Worm (Caenorhabditis elegans) whole organism, L2 larva: ENCODE data around the gene mppb-1.
A peak's percentile ranks its signal among the peaks of the same experiment; 100 is the strongest.

ENCODE experiments used
- C34F6.9 ChIP-seq: fragments of 150-350 bp; optimal IDR thresholded peaks from 2 replicates; lab custom pipeline; 2014; ENCODE audit warnings: missing biosample characterization, missing genetic modification characterization
- F13H6.1 ChIP-seq: sonication (generic microtip); optimal IDR thresholded peaks from 2 replicates; lab custom pipeline; 2016; ENCODE audit warnings: missing genetic modification characterization, missing compliant biosample characterization
- R02D3.7 ChIP-seq: fragments of 150-350 bp; optimal IDR thresholded peaks from 2 replicates; lab custom pipeline; 2014; ENCODE audit warnings: missing biosample characterization, missing genetic modification characterization
- Y55F3AM.14 ChIP-seq: fragments of 200-800 bp; sonication (Bioruptor generic); optimal IDR thresholded peaks from 2 replicates; lab custom pipeline; 2018; ENCODE audit warnings: mild to moderate bottlenecking, missing genetic modification characterization, missing compliant biosample characterization
- ZK546.5 ChIP-seq: sonication (generic microtip); optimal IDR thresholded peaks from 2 replicates; lab custom pipeline; 2017; ENCODE audit warnings: missing biosample characterization, missing genetic modification characterization
- alr-1 ChIP-seq: fragments of 150-350 bp; optimal IDR thresholded peaks from 2 replicates; lab custom pipeline; 2014; ENCODE audit warnings: missing biosample characterization, missing genetic modification characterization
- aly-2 ChIP-seq: fragments of 150-350 bp; optimal IDR thresholded peaks from 2 replicates; lab custom pipeline; 2014; ENCODE audit warnings: missing biosample characterization, missing genetic modification characterization
- blmp-1 ChIP-seq: sonication (generic microtip); optimal IDR thresholded peaks from 2 replicates; lab custom pipeline; 2017; ENCODE audit warnings: missing genetic modification characterization, mild to moderate bottlenecking, missing compliant biosample characterization, antibody characterized with exemption, moderate library complexity; ENCODE audit not compliant: insufficient read depth
- ceh-16 ChIP-seq: fragments of 150-350 bp; optimal IDR thresholded peaks from 2 replicates; lab custom pipeline; 2014; ENCODE audit warnings: missing biosample characterization, missing genetic modification characterization
- egl-27 ChIP-seq: sonication (generic microtip); optimal IDR thresholded peaks from 3 replicates; lab custom pipeline; 2017; ENCODE audit warnings: missing biosample characterization, missing genetic modification reagents, missing genetic modification characterization
- elt-1 ChIP-seq: fragments of 150-350 bp; optimal IDR thresholded peaks from 2 replicates; lab custom pipeline; 2014; ENCODE audit warnings: missing biosample characterization, missing genetic modification characterization
- elt-3 ChIP-seq: sonication (generic microtip); optimal IDR thresholded peaks from 2 replicates; lab custom pipeline; 2017; ENCODE audit warnings: missing biosample characterization, missing genetic modification characterization
- fos-1 ChIP-seq: fragments of 150-350 bp; optimal IDR thresholded peaks from 2 replicates; lab custom pipeline; 2014; ENCODE audit warnings: missing biosample characterization, missing genetic modification characterization
- gmeb-1 ChIP-seq: fragments of 150-350 bp; optimal IDR thresholded peaks from 2 replicates; lab custom pipeline; 2014; ENCODE audit warnings: missing biosample characterization, missing genetic modification characterization
- lin-11 ChIP-seq: fragments of 150-350 bp; sonication (generic microtip); optimal IDR thresholded peaks from 2 replicates; lab custom pipeline; 2014; ENCODE audit warnings: missing biosample characterization, missing genetic modification characterization, inconsistent platforms, mixed read lengths
- lin-13 ChIP-seq: fragments of 150-350 bp; optimal IDR thresholded peaks from 2 replicates; lab custom pipeline; 2014; ENCODE audit warnings: missing biosample characterization, missing genetic modification reagents, missing genetic modification characterization
- lin-39 ChIP-seq: fragments of 150-350 bp; optimal IDR thresholded peaks from 2 replicates; lab custom pipeline; 2014; ENCODE audit warnings: missing biosample characterization, missing genetic modification reagents, missing genetic modification characterization
- lsy-2 ChIP-seq, 2 experiments: fragments of 150-350 bp in 1 of 2; sonication (generic microtip) in 1 of 2; optimal IDR thresholded peaks; 2 replicates each; lab custom pipeline; 2014 to 2017; ENCODE audit warnings: missing biosample characterization in 2 of 2, missing genetic modification characterization in 2 of 2
- mab-5 ChIP-seq: fragments of 150-350 bp; optimal IDR thresholded peaks from 2 replicates; lab custom pipeline; 2014; ENCODE audit warnings: missing biosample characterization, missing genetic modification characterization
- mbf-1 ChIP-seq: sonication (generic microtip); optimal IDR thresholded peaks from 2 replicates; lab custom pipeline; 2017; ENCODE audit warnings: missing biosample characterization, missing genetic modification characterization
- nhr-10 ChIP-seq: sonication (generic microtip); optimal IDR thresholded peaks from 2 replicates; lab custom pipeline; 2017; ENCODE audit warnings: missing biosample characterization, missing genetic modification characterization
- nhr-11 ChIP-seq: fragments of 150-350 bp; optimal IDR thresholded peaks from 2 replicates; lab custom pipeline; 2014; ENCODE audit warnings: missing biosample characterization, missing genetic modification characterization
- nhr-12 ChIP-seq: fragments of 150-350 bp; optimal IDR thresholded peaks from 2 replicates; lab custom pipeline; 2014; ENCODE audit warnings: missing biosample characterization, missing genetic modification characterization
- nhr-129 ChIP-seq: fragments of 150-350 bp; optimal IDR thresholded peaks from 2 replicates; lab custom pipeline; 2014; ENCODE audit warnings: missing biosample characterization, missing genetic modification characterization
- nhr-21 ChIP-seq: fragments of 150-350 bp; optimal IDR thresholded peaks from 2 replicates; lab custom pipeline; 2014; ENCODE audit warnings: missing biosample characterization, missing genetic modification characterization
- nhr-6 ChIP-seq: fragments of 150-350 bp; optimal IDR thresholded peaks from 2 replicates; lab custom pipeline; 2014; ENCODE audit warnings: missing biosample characterization, missing genetic modification characterization
- nhr-77 ChIP-seq: fragments of 150-350 bp; optimal IDR thresholded peaks from 2 replicates; lab custom pipeline; 2014; ENCODE audit warnings: missing biosample characterization, missing genetic modification characterization
- peb-1 ChIP-seq: fragments of 150-350 bp; optimal IDR thresholded peaks from 2 replicates; lab custom pipeline; 2014; ENCODE audit warnings: missing biosample characterization, missing genetic modification characterization
- sem-4 ChIP-seq: fragments of 150-350 bp; optimal IDR thresholded peaks from 2 replicates; lab custom pipeline; 2014; ENCODE audit warnings: missing biosample characterization, missing genetic modification reagents, missing genetic modification characterization
- skn-1 ChIP-seq: sonication (generic microtip); optimal IDR thresholded peaks from 2 replicates; lab custom pipeline; 2017; ENCODE audit warnings: missing biosample characterization, missing genetic modification characterization
- sma-3 ChIP-seq: sonication (generic microtip); optimal IDR thresholded peaks from 2 replicates; lab custom pipeline; 2016; ENCODE audit warnings: missing genetic modification reagents, missing genetic modification characterization, missing compliant biosample characterization
- sma-9 ChIP-seq, 2 experiments: fragments of 150-350 bp in 1 of 2; sonication (generic microtip) in 1 of 2; optimal IDR thresholded peaks; 2 replicates each; lab custom pipeline; 2014 to 2016; ENCODE audit warnings: missing genetic modification characterization in 2 of 2, mild to moderate bottlenecking in 1 of 2, missing biosample characterization in 1 of 2, missing compliant biosample characterization in 1 of 2, missing genetic modification reagents in 1 of 2, moderate library complexity in 1 of 2
- unc-39 ChIP-seq: fragments of 150-350 bp; optimal IDR thresholded peaks from 2 replicates; lab custom pipeline; 2014; ENCODE audit warnings: missing biosample characterization, missing genetic modification characterization
- unc-55 ChIP-seq: fragments of 150-350 bp; sonication (generic microtip); optimal IDR thresholded peaks from 3 replicates; lab custom pipeline; 2014; ENCODE audit warnings: missing biosample characterization, missing genetic modification reagents, missing genetic modification characterization
- unc-62 ChIP-seq: fragments of 150-350 bp; optimal IDR thresholded peaks from 2 replicates; lab custom pipeline; 2014; ENCODE audit warnings: missing biosample characterization, missing genetic modification reagents, missing genetic modification characterization
- zag-1 ChIP-seq: fragments of 150-350 bp; optimal IDR thresholded peaks from 2 replicates; lab custom pipeline; 2014; ENCODE audit warnings: missing biosample characterization, missing genetic modification characterization
- ztf-1 ChIP-seq: fragments of 200-800 bp; sonication (Bioruptor generic); conservative IDR thresholded peaks from 2 replicates; pipeline ENCODE4 v1.3.6; 2022; ENCODE audit warnings: missing genetic modification characterization, missing compliant biosample characterization
- ztf-11 ChIP-seq: sonication (generic microtip); optimal IDR thresholded peaks from 2 replicates; lab custom pipeline; 2017; ENCODE audit warnings: missing biosample characterization, missing genetic modification characterization
- ztf-4 ChIP-seq: fragments of 150-350 bp; optimal IDR thresholded peaks from 2 replicates; lab custom pipeline; 2014; ENCODE audit warnings: missing biosample characterization, missing genetic modification characterization

The mppb-1 gene

DNA sequence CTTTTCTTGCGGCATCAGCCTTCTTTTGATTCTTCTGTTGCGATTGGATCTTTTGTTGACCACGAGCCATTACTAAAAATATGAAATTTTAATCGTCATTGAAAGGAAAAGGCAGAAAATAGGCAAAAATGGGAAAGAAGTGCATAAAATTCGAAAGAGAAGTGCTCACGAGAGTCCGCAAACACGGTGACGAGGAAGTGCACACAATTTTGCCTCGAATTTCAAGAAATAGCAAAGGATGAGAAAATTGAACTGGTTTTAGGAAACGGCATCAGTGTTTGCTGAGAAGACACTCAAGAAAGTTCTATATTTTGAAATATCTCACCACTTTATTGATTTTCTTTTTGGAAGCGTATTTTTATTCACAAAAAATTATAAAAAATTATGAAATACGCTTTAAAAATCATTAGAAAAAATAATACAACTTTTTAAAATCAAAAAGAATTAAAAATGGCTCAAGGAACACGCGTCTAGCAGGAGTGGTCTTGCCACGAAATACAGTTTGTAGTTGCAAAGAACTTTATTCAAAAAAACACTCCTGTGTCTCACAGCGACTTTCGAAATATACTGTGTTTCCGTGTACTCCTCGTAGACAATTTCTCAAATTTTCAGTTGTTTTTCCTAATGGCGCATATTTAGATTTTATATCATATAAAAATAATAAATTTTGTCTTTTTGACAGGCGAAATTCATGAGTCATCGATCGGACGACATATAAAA, 21.8 kb downstream of the mppb-1 start, which contains the start of the genes znf-706 and cpna-3:
TSS of gene znf-706 (minus strand) at position 72 of the 720 bp plus-strand sequence.
TSS of gene cpna-3 (plus strand) at position 683 of the 720 bp plus-strand sequence.
- TF ChIP-seq unc-39 (tag; lab: Kevin White, UChicago), result no peak
- TF ChIP-seq ztf-4 (tag; lab: Kevin White, UChicago), result no peak
- TF ChIP-seq ztf-1 (GFP tag; lab: Robert Waterston, UW), result no peak
- no peak for TF ChIP-seq sma-3 (GFP tag; lab: Kevin White, UChicago)
- peak; percentile 46 for TF ChIP-seq nhr-129 (tag; lab: Kevin White, UChicago)
- no peak for TF ChIP-seq aly-2 (tag; lab: Kevin White, UChicago)
- no peak for TF ChIP-seq mab-5
- TF ChIP-seq mbf-1 (tag; lab: Kevin White, UChicago), result no peak
- TF ChIP-seq nhr-10 (tag; lab: Kevin White, UChicago), result no peak
- no peak for TF ChIP-seq egl-27
- peak in 1 of 2 experiments; percentile 51 for TF ChIP-seq lsy-2 (tag; optimal IDR thresholded peaks at IDR 0.05; lab: Kevin White, UChicago)
- TF ChIP-seq elt-1, result no peak
- peak; percentile 55 for TF ChIP-seq C34F6.9
- no peak for TF ChIP-seq elt-3
- TF ChIP-seq peb-1 (tag; lab: Kevin White, UChicago), result no peak
- TF ChIP-seq nhr-12 (tag; lab: Kevin White, UChicago), result no peak
- no peak for TF ChIP-seq zag-1 (tag; lab: Kevin White, UChicago)
- no peak for TF ChIP-seq lin-11 (tag; lab: Kevin White, UChicago)
- TF ChIP-seq Y55F3AM.14 (GFP tag; lab: Kevin White, UChicago), result no peak
- TF ChIP-seq nhr-21 (tag; lab: Kevin White, UChicago), result no peak
- no peak for TF ChIP-seq lin-13 (GFP tag; lab: Kevin White, UChicago)
- no peak for TF ChIP-seq sma-9 (GFP tag; optimal IDR thresholded peaks at IDR 0.05; lab: Kevin White, UChicago)
- TF ChIP-seq sma-9 (tag; optimal IDR thresholded peaks at IDR 0.05; lab: Kevin White, UChicago), result no peak
- TF ChIP-seq ZK546.5, result no peak
- TF ChIP-seq unc-55 (GFP tag; lab: Kevin White, UChicago), result peak; percentile 62
- TF ChIP-seq sem-4, result no peak
- TF ChIP-seq blmp-1, result no peak
- peak; percentile 40 for TF ChIP-seq gmeb-1 (tag; lab: Kevin White, UChicago)
- no peak for TF ChIP-seq R02D3.7 (tag; lab: Kevin White, UChicago)
- no peak for TF ChIP-seq skn-1 (tag; lab: Kevin White, UChicago)

DNA sequence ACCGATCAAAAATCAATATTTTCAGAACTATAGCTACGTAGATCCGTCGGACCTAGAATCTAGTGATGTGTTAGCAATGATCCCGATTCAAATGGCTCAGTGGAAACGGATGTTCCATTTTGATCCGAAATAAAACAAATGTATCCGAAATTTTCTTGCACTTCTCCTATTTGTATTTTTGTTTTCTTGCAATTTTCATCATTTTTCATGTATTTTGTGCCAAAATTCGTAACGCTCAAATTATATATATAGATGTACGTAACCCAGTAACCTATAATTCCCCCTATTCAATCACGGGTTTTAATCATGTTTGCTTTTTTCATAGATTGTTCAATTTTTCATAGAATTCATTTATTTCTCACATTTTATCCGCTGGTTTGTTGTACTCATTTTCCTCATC, 24.5 kb downstream of the mppb-1 start, which contains the start of gene gldi-10:
TSS of gene gldi-10 (plus strand) at position 301 of the 400 bp plus-strand sequence.
- no peak for TF ChIP-seq unc-62 (GFP tag; lab: Kevin White, UChicago)
- TF ChIP-seq blmp-1, result no peak
- TF ChIP-seq sem-4, result no peak
- TF ChIP-seq F13H6.1 (tag; lab: Kevin White, UChicago), result no peak
- TF ChIP-seq sma-3 (GFP tag; lab: Kevin White, UChicago), result no peak
- no peak for TF ChIP-seq ceh-16
- TF ChIP-seq lin-39 (tag; lab: Kevin White, UChicago), result no peak
- TF ChIP-seq elt-1, result no peak
- TF ChIP-seq fos-1 (tag; lab: Kevin White, UChicago), result no peak
- no peak for TF ChIP-seq nhr-129 (tag; lab: Kevin White, UChicago)
- no peak for TF ChIP-seq nhr-11 (tag; lab: Kevin White, UChicago)
- no peak for TF ChIP-seq nhr-77 (tag; lab: Kevin White, UChicago)
- no peak for TF ChIP-seq nhr-6
- no peak for TF ChIP-seq aly-2 (tag; lab: Kevin White, UChicago)
- TF ChIP-seq lin-13 (GFP tag; lab: Kevin White, UChicago), result no peak
- no peak for TF ChIP-seq alr-1
- no peak for TF ChIP-seq skn-1 (tag; lab: Kevin White, UChicago)
- TF ChIP-seq, all 48 proteins: peak for 0

DNA sequence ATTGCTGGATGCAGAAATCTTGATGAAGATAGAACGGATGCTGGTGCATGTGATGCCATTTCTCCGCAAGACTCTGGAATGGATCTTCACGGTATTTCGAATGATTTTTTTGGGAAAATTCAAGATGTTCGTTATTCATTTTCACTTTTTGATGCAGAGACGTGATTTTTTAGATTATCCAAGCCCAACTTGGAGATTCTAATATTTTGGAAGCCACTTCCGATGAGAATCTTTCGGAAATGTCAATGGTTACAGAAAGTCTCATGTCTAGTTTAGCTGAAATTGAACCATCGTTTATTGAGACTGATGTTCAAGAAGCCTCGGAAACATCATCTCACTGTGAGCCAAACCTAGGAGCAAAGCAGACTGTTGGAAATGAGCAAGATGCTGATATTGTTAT, 26.4 kb downstream of the mppb-1 start:
- no peak for TF ChIP-seq ZK546.5
- no peak for TF ChIP-seq unc-39 (tag; lab: Kevin White, UChicago)
- TF ChIP-seq ztf-11 (tag; lab: Kevin White, UChicago), result no peak
- TF ChIP-seq fos-1 (tag; lab: Kevin White, UChicago), result no peak
- TF ChIP-seq R02D3.7 (tag; lab: Kevin White, UChicago), result no peak
- no peak for TF ChIP-seq F13H6.1 (tag; lab: Kevin White, UChicago)
- no peak for TF ChIP-seq ztf-1 (GFP tag; lab: Robert Waterston, UW)
- TF ChIP-seq nhr-77 (tag; lab: Kevin White, UChicago), result no peak
- no peak for TF ChIP-seq sma-9 (GFP tag; optimal IDR thresholded peaks at IDR 0.05; lab: Kevin White, UChicago)
- no peak for TF ChIP-seq sma-9 (tag; optimal IDR thresholded peaks at IDR 0.05; lab: Kevin White, UChicago)
- no peak for TF ChIP-seq nhr-21 (tag; lab: Kevin White, UChicago)
- TF ChIP-seq nhr-6, result no peak
- TF ChIP-seq gmeb-1 (tag; lab: Kevin White, UChicago), result no peak
- TF ChIP-seq elt-1, result no peak
- TF ChIP-seq C34F6.9, result no peak
- no peak for TF ChIP-seq ztf-4 (tag; lab: Kevin White, UChicago)
- no peak for TF ChIP-seq lin-39 (tag; lab: Kevin White, UChicago)
- no peak for TF ChIP-seq alr-1
- no peak for TF ChIP-seq mbf-1 (tag; lab: Kevin White, UChicago)
- TF ChIP-seq unc-62 (GFP tag; lab: Kevin White, UChicago), result no peak
